Fruit fly (Drosophila melanogaster) whole organism, wandering third instar larva: ENCODE data around the gene asun.

Experiments used
- Abd-B ChIP-seq: fragments of >200 bp; optimal IDR thresholded peaks from 2 replicates; lab custom pipeline; 2017; ENCODE audit warnings: missing biosample characterization, missing genetic modification characterization
- CG32264 ChIP-seq: fragments of 200-800 bp; sonication (Bioruptor generic); optimal IDR thresholded peaks from 2 replicates; lab custom pipeline; 2016; ENCODE audit warnings: missing biosample characterization, missing genetic modification characterization
- Dfd ChIP-seq: fragments of >200 bp; optimal IDR thresholded peaks from 2 replicates; lab custom pipeline; 2017; ENCODE audit warnings: missing biosample characterization, missing genetic modification characterization
- Dif ChIP-seq: fragments of 200-275, 200-300 bp; sonication (Bioruptor generic); optimal IDR thresholded peaks from 2 replicates; lab custom pipeline; 2018; ENCODE audit warnings: missing biosample characterization, missing genetic modification characterization; ENCODE audit not compliant: partially characterized antibody
- Mio ChIP-seq: sonication (Bioruptor generic); optimal IDR thresholded peaks from 2 replicates; lab custom pipeline; 2016; ENCODE audit warnings: missing biosample characterization, missing genetic modification characterization
- Myc ChIP-seq: fragments of >200 bp; optimal IDR thresholded peaks from 2 replicates; lab custom pipeline; 2017
- N ChIP-seq: fragments of >200 bp; optimal IDR thresholded peaks from 2 replicates; lab custom pipeline; 2018; ENCODE audit warnings: missing biosample characterization, missing external identifiers, missing genetic modification characterization
- lola ChIP-seq: fragments of >200 bp; optimal IDR thresholded peaks from 2 replicates; lab custom pipeline; 2017; ENCODE audit warnings: missing biosample characterization, missing genetic modification characterization
- pan ChIP-seq: fragments of >200 bp; optimal IDR thresholded peaks from 2 replicates; lab custom pipeline; 2017
- psq ChIP-seq: fragments of 200-800 bp; sonication (Bioruptor generic); optimal IDR thresholded peaks from 3 replicates; lab custom pipeline; 2017; ENCODE audit warnings: missing biosample characterization, mild to moderate bottlenecking, missing genetic modification characterization, moderate library complexity
- usp ChIP-seq: fragments of >200 bp; optimal IDR thresholded peaks from 2 replicates; lab custom pipeline; 2017; ENCODE audit warnings: missing biosample characterization, missing genetic modification characterization

dm6 chr3R:16220050-16220670, 43.9 kb upstream of the asun start:
- TF ChIP-seq pan (lab: Kevin White, UChicago) (no peak), CG32264 (GFP tag; lab: Kevin White, UChicago) (no peak), lola (no peak), Mio (GFP tag; lab: Kevin White, UChicago) (no peak), Myc (no peak), psq (GFP tag; lab: Kevin White, UChicago) (no peak), usp (GFP tag; lab: Kevin White, UChicago) (no peak), Dfd (no peak), Dif (GFP tag; lab: Kevin White, UChicago) (no peak), Abd-B (GFP tag; lab: Kevin White, UChicago) (no peak), N (GFP tag; lab: Kevin White, UChicago) (no peak)
